Worm (Caenorhabditis elegans): ENCODE data around the gene dhp-2.

The dhp-2 gene

ce11 chrIV:10003372-10003771 is 25.4 kb downstream of the dhp-2 start, which contains the start of the genes C47E12.2 and sars-1:
Gene C47E12.2 (minus strand): TSS chrIV:10003502.
Gene sars-1 (plus strand): TSS chrIV:10003726.
- peak; percentile 20 for TF ChIP-seq lin-15B (tag; optimal IDR thresholded peaks at IDR 0.05)
- no peak for TF ChIP-seq efl-3 (GFP tag; optimal IDR thresholded peaks at IDR 0.05)
- no peak for TF ChIP-seq ets-5 (GFP tag; IDR thresholded peaks at IDR 0.05)
- TF ChIP-seq sox-4 (tag; optimal IDR thresholded peaks at IDR 0.05): no peak
- no peak for TF ChIP-seq nhr-11 (tag; optimal IDR thresholded peaks at IDR 0.05)
- TF ChIP-seq pqm-1 (tag; optimal IDR thresholded peaks at IDR 0.05): no peak
- TF ChIP-seq mep-1 (tag; optimal IDR thresholded peaks at IDR 0.05): no peak
- peak; percentile 31 to 47 for TF ChIP-seq lin-35 (GFP tag; optimal IDR thresholded peaks at IDR 0.05)
- no peak for TF ChIP-seq zag-1 (tag; optimal IDR thresholded peaks at IDR 0.05)
- peak in 1 of 3 experiments; percentile 24 for TF ChIP-seq ceh-82 (tag; optimal IDR thresholded peaks at IDR 0.05)
- peak; percentile 37 to 44 for TF ChIP-seq efl-1 (optimal IDR thresholded peaks at IDR 0.05)
- TF ChIP-seq efl-1 (GFP tag; optimal IDR thresholded peaks at IDR 0.05 in 1 of 2): peak; percentile 27 to 94
- no peak for TF ChIP-seq lir-3 (tag; optimal IDR thresholded peaks at IDR 0.05; ENCODE audit: poor library complexity)
- TF ChIP-seq nhr-76 (tag; optimal IDR thresholded peaks at IDR 0.05): no peak
- no peak for TF ChIP-seq dsc-1 (tag; optimal IDR thresholded peaks at IDR 0.05)
- no peak for TF ChIP-seq unc-86 (tag; optimal IDR thresholded peaks at IDR 0.05)
- TF ChIP-seq fkh-4 (tag; optimal IDR thresholded peaks at IDR 0.05; ENCODE audit: borderline replicate concordance): no peak
- TF ChIP-seq pax-3 (tag; optimal IDR thresholded peaks at IDR 0.05): no peak
- no peak for TF ChIP-seq ztf-11 (tag; optimal IDR thresholded peaks at IDR 0.05)
- TF ChIP-seq xbp-1 (tag; optimal IDR thresholded peaks at IDR 0.05): no peak
- TF ChIP-seq Y116A8C.19 (tag; optimal IDR thresholded peaks at IDR 0.05; ENCODE audit: borderline replicate concordance): no peak
- TF ChIP-seq ceh-63 (GFP tag; optimal IDR thresholded peaks at IDR 0.05): no peak
- TF ChIP-seq egl-13 (tag; optimal IDR thresholded peaks at IDR 0.05): no peak
- no peak for TF ChIP-seq elt-2 (tag; optimal IDR thresholded peaks at IDR 0.05)
- no peak for TF ChIP-seq hpl-2 (GFP tag; optimal IDR thresholded peaks at IDR 0.05)
- peak; percentile 9 for TF ChIP-seq nhr-71 (tag; optimal IDR thresholded peaks at IDR 0.05)
- TF ChIP-seq hlh-4 (tag; optimal IDR thresholded peaks at IDR 0.05): no peak
- no peak for TF ChIP-seq lin-14 (GFP tag; optimal IDR thresholded peaks at IDR 0.05)
- no peak for TF ChIP-seq swsn-7 (tag; optimal IDR thresholded peaks at IDR 0.05)
- TF ChIP-seq isw-1 (GFP tag; IDR thresholded peaks at IDR 0.05): no peak
- TF ChIP-seq ceh-8 (GFP tag; optimal IDR thresholded peaks at IDR 0.05): no peak
- peak; percentile 81 to 96 for TF ChIP-seq lsy-2 (tag; optimal IDR thresholded peaks at IDR 0.05)
- no peak for TF ChIP-seq ama-1 (optimal IDR thresholded peaks at IDR 0.05)
- peak in 2 of 3 experiments; percentile 11 to 46 for TF ChIP-seq dpl-1 (GFP tag; optimal IDR thresholded peaks at IDR 0.05)
- TF ChIP-seq snu-23 (GFP tag; optimal IDR thresholded peaks at IDR 0.05): peak; percentile 37
- TF ChIP-seq vab-15 (tag; optimal IDR thresholded peaks at IDR 0.05): no peak
- TF ChIP-seq lin-13 (GFP tag; optimal IDR thresholded peaks at IDR 0.05): no peak
- TF ChIP-seq skn-1 (tag; optimal IDR thresholded peaks at IDR 0.05): peak; percentile 82
- peak; percentile 22 for TF ChIP-seq nhr-47 (tag; optimal IDR thresholded peaks at IDR 0.05)
- no peak for TF ChIP-seq sptf-1 (tag; optimal IDR thresholded peaks at IDR 0.05)
- TF ChIP-seq mdl-1 (tag; optimal IDR thresholded peaks at IDR 0.05): peak in 1 of 2 experiments; percentile 12
- TF ChIP-seq nhr-77 (tag; optimal IDR thresholded peaks at IDR 0.05): no peak
- TF ChIP-seq tbx-2 (tag; optimal IDR thresholded peaks at IDR 0.05): no peak
- peak; percentile 87 for TF ChIP-seq F16B12.6 (tag; optimal IDR thresholded peaks at IDR 0.05)

DNA sequence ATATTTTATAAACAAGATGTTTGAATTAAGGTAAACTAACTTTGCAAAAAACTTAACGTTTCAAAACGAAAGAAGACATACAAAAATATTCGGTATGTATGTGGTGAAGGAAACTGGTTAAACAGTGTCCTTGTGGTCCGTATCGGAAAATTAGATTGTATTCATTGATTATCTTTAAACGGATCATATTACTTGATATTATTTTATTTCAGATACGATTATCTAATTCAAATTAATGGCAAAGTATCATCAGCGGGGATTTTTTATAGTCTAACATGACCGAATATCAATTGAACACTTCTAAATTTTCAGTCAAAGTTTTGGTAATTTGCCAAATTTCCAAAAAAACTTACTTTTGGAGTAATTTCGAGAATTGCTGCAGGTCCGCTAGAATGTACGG is 28.9 kb downstream of the dhp-2 start, which contains the start of gene C47E12.13:
TSS of gene C47E12.13 (minus strand) at position 101 of the 400 bp plus-strand sequence.
- no peak for TF ChIP-seq ama-1 (optimal IDR thresholded peaks at IDR 0.05)
- TF ChIP-seq blmp-1 (tag; optimal IDR thresholded peaks at IDR 0.05): no peak
- TF ChIP-seq nhr-19 (GFP tag; conservative IDR thresholded peaks at IDR 0.05): no peak
- TF ChIP-seq tlp-1 (tag; optimal IDR thresholded peaks at IDR 0.05): no peak
- no peak for TF ChIP-seq nhr-77 (tag; optimal IDR thresholded peaks at IDR 0.05)
- no peak for TF ChIP-seq fos-1 (tag; optimal IDR thresholded peaks at IDR 0.05)
- TF ChIP-seq unc-130 (tag; optimal IDR thresholded peaks at IDR 0.05): no peak
- no peak for TF ChIP-seq tbx-2 (tag; optimal IDR thresholded peaks at IDR 0.05)

Data from whole organism, L1 larva.